Fruit fly (Drosophila melanogaster): ENCODE measurements around the gene Spg7.

Spg7 gene

DNA sequence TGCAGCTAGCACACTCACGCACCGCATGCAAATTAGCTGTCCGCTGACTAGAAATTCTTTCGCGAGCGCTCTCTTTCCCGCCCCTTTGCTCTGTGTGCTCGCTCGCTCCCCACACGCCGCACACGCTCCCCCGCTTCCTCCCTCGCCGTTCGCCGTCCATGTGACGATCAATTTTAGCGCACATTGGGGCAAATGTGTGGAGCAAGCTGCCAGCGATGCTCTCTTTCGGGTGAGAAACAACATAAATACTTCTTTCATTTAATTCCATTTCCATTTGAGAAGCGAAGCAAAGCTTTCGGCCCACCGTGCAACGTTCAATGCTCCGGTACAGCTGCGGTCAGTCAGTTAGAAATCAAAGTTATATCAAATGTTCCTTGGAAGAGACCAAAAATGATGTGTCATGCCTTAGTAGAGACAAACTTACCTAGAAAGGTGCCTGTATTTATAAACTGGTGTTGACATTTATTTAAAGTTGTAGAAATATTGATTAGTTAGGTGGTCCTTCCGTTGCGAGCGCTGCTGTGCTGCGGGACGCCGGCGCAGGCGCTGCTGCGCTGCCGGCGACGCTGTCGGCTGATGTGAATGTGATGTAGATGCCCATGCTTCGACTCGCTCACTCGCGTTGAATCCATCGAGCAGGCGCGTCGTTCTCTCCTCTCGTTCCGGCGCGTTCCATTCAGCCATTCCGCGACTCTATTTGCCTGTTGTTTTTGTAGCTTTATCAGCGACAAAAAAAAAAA, 51.8 kb downstream of the Spg7 start (continued):
- TF ChIP-seq dati (GFP tag; IDR thresholded peaks at IDR 0.05) (peak; percentile 85), CG8478 (optimal IDR thresholded peaks at IDR 0.05) (no peak), CG18262 (tag; optimal IDR thresholded peaks at IDR 0.05) (peak; percentile 97), chinmo (GFP tag; IDR thresholded peaks at IDR 0.05; ENCODE audit: partially characterized antibody) (peak; percentile 85; the same call in 3 of the 4 replicates), CG14965 (GFP tag; optimal IDR thresholded peaks at IDR 0.05; ENCODE audit: borderline replicate concordance) (peak; percentile 78), CG1024 (GFP tag; IDR thresholded peaks at IDR 0.05) (peak; percentile 84), p53 (GFP tag; optimal IDR thresholded peaks at IDR 0.05) (peak; percentile 92), Doc3 (GFP tag; IDR thresholded peaks at IDR 0.05; ENCODE audit: partially characterized antibody) (no peak), CG18599 (GFP tag; optimal IDR thresholded peaks at IDR 0.05) (peak; percentile 98), Poxn (GFP tag; IDR thresholded peaks at IDR 0.05) (peak; percentile 88), en (GFP tag; optimal IDR thresholded peaks at IDR 0.05) (peak; percentile 92), C15 (GFP tag; IDR thresholded peaks at IDR 0.05) (peak; percentile 85; the same call in 1 of the 3 replicates), CG10462 (GFP tag; optimal IDR thresholded peaks at IDR 0.05) (peak; percentile 93), Elba2 (GFP tag; optimal IDR thresholded peaks at IDR 0.05) (no peak), crol (GFP tag; IDR thresholded peaks at IDR 0.05) (peak; percentile 99), bbx (GFP tag; IDR thresholded peaks at IDR 0.05; ENCODE audit: partially characterized antibody) (peak; percentile 59; the same call in 1 of the 2 replicates), Dip2 (GFP tag; IDR thresholded peaks at IDR 0.05) (peak; percentile 49; the same call in 1 of the 2 replicates), CG30431 (GFP tag; optimal IDR thresholded peaks at IDR 0.05) (peak; percentile 93), her (GFP tag; optimal IDR thresholded peaks at IDR 0.05) (peak; percentile 96), CG17186 (GFP tag; optimal IDR thresholded peaks at IDR 0.05) (peak; percentile 84), Chrac-16 (GFP tag; optimal IDR thresholded peaks at IDR 0.05) (peak; percentile 96), stwl (tag; optimal IDR thresholded peaks at IDR 0.05) (no peak), Lhr (GFP tag; optimal IDR thresholded peaks at IDR 0.05) (peak; percentile 87), eve (GFP tag; optimal IDR thresholded peaks at IDR 0.05) (peak in 1 of 2 experiments; percentile 97), CG6689 (GFP tag; IDR thresholded peaks at IDR 0.05) (peak; percentile 96), mam (GFP tag; optimal IDR thresholded peaks at IDR 0.05) (peak; percentile 97), Dref (GFP tag; IDR thresholded peaks at IDR 0.05) (0 out of 2 replicates have a peak, but pooled peaks have one; percentile 35), repo (GFP tag; optimal IDR thresholded peaks at IDR 0.05) (peak; percentile 95), CG2120 (GFP tag; optimal IDR thresholded peaks at IDR 0.05) (peak; percentile 98), bigmax (GFP tag; optimal IDR thresholded peaks at IDR 0.05) (peak; percentile 62), Dek (tag; optimal IDR thresholded peaks at IDR 0.05) (peak; percentile 96), CG8281 (tag; optimal IDR thresholded peaks at IDR 0.05) (peak; percentile 86), Drgx (GFP tag; IDR thresholded peaks at IDR 0.05) (peak; percentile 98), pros (GFP tag; optimal IDR thresholded peaks at IDR 0.05) (peak; percentile 65), CG8765 (GFP tag; IDR thresholded peaks at IDR 0.05) (peak; percentile 73; the same call in 1 of the 2 replicates), CG9437 (GFP tag; optimal IDR thresholded peaks at IDR 0.05) (peak; percentile 92), HLHmδ (GFP tag; optimal IDR thresholded peaks at IDR 0.05) (peak; percentile 65), pan (optimal IDR thresholded peaks at IDR 0.05) (no peak), pan (GFP tag; optimal IDR thresholded peaks at IDR 0.05 in 1 of 2, IDR thresholded peaks at IDR 0.05 in 1 of 2) (peak in 1 of 2 experiments; percentile 97), chif (GFP tag; optimal IDR thresholded peaks at IDR 0.05) (peak; percentile 97 to 98), CG42726 (GFP tag; IDR thresholded peaks at IDR 0.05; ENCODE audit: partially characterized antibody) (peak; percentile 22; the same call in 1 of the 2 replicates), Rfx (GFP tag; IDR thresholded peaks at IDR 0.05) (peak; percentile 97), CG15514 (GFP tag; optimal IDR thresholded peaks at IDR 0.05) (peak; percentile 93), lilli (GFP tag; optimal IDR thresholded peaks at IDR 0.05) (peak; percentile 98), YL-1 (GFP tag; optimal IDR thresholded peaks at IDR 0.05) (peak; percentile 91), CG1603 (tag; optimal IDR thresholded peaks at IDR 0.05) (peak; percentile 98), CG8089 (GFP tag; optimal IDR thresholded peaks at IDR 0.05) (peak; percentile 96), stc (GFP tag; IDR thresholded peaks at IDR 0.05) (peak; percentile 96), Atf-2 (GFP tag; optimal IDR thresholded peaks at IDR 0.05) (peak; percentile 96)

Measured in whole organism, embryonic.